Fruit fly (Drosophila melanogaster): Measurements from ENCODE around the gene CG12535.

The CG12535 gene

DNA sequence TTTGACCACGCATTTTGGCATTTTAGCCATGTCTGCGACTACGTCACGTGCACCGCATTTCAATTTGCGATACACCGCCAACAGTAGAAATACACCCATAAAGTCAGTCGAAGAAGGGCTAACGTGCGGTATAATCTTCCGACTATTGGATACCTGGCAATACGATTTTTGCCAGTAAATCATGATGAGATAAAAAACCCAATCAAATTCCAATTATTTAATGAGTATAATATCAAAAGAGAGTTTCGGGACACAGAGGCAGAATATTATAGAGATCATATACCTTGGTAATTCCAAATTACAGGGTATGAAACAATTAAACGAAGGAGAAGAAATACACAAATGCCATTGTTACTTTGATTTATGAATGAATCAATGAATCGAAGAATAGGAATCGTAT is 45.3 kb downstream of the CG12535 start (continued):
- TF ChIP-seq pros (GFP tag; optimal IDR thresholded peaks at IDR 0.05) (no peak), hkb (optimal IDR thresholded peaks at IDR 0.05) (no peak), hkb (GFP tag; IDR thresholded peaks at IDR 0.05) (0 out of 2 replicates have a peak, but pooled peaks have one; percentile 30), kni (GFP tag; optimal IDR thresholded peaks at IDR 0.05) (no peak), CG5245 (GFP tag; optimal IDR thresholded peaks at IDR 0.05) (no peak), lmd (GFP tag; IDR thresholded peaks at IDR 0.05) (peak; percentile 36; the same call in 1 of the 2 replicates), repo (GFP tag; optimal IDR thresholded peaks at IDR 0.05) (no peak), gfzf (GFP tag; optimal IDR thresholded peaks at IDR 0.05) (no peak), Scr (GFP tag; IDR thresholded peaks at IDR 0.05; ENCODE audit: partially characterized antibody) (no peak), CG12744 (GFP tag; optimal IDR thresholded peaks at IDR 0.05) (no peak), tup (GFP tag; optimal IDR thresholded peaks at IDR 0.05) (no peak), CG17829 (tag; optimal IDR thresholded peaks at IDR 0.05) (no peak), CG4617 (GFP tag; optimal IDR thresholded peaks at IDR 0.05; ENCODE audit: borderline replicate concordance) (no peak), CG1602 (GFP tag; optimal IDR thresholded peaks at IDR 0.05) (no peak), CG6272 (GFP tag; IDR thresholded peaks at IDR 0.05) (no peak), NC2β (GFP tag; optimal IDR thresholded peaks at IDR 0.05) (no peak), slbo (GFP tag; IDR thresholded peaks at IDR 0.05) (peak; percentile 72), Sox102F (GFP tag; optimal IDR thresholded peaks at IDR 0.05) (peak; percentile 57), Vsx1 (GFP tag; optimal IDR thresholded peaks at IDR 0.05) (no peak), ci (GFP tag; IDR thresholded peaks at IDR 0.05) (peak; percentile 10; the same call in 1 of the 3 replicates), Hr78 (GFP tag; optimal IDR thresholded peaks at IDR 0.05) (no peak), CG31365 (tag; optimal IDR thresholded peaks at IDR 0.05) (no peak), pnt (GFP tag; optimal IDR thresholded peaks at IDR 0.05) (peak; percentile 8), Side (GFP tag; optimal IDR thresholded peaks at IDR 0.05) (peak; percentile 8), CG30403 (GFP tag; optimal IDR thresholded peaks at IDR 0.05) (peak; percentile 44), CG6854 (GFP tag; optimal IDR thresholded peaks at IDR 0.05) (no peak), D19A (tag; optimal IDR thresholded peaks at IDR 0.05) (no peak), twi (tag; optimal IDR thresholded peaks at IDR 0.05) (no peak), CG4730 (GFP tag; IDR thresholded peaks at IDR 0.05) (no peak), shn (GFP tag; optimal IDR thresholded peaks at IDR 0.05) (no peak), Gug (GFP tag; IDR thresholded peaks at IDR 0.05) (no peak), Antp (GFP tag; optimal IDR thresholded peaks at IDR 0.05) (no peak), ase (GFP tag; IDR thresholded peaks at IDR 0.05) (no peak; the same call in 2 of the 3 replicates), Ets65A (GFP tag) (peak; percentile 75), CG2875 (GFP tag; optimal IDR thresholded peaks at IDR 0.05) (no peak), CG13624 (GFP tag; optimal IDR thresholded peaks at IDR 0.05) (no peak), dysf (GFP tag; IDR thresholded peaks at IDR 0.05) (peak; percentile 55; the same call in 1 of the 3 replicates), CG11560 (tag; IDR thresholded peaks at IDR 0.05) (no peak), CG10431 (GFP tag; optimal IDR thresholded peaks at IDR 0.05) (no peak), CG6654 (GFP tag; optimal IDR thresholded peaks at IDR 0.05) (no peak), CG13775 (GFP tag; optimal IDR thresholded peaks at IDR 0.05) (no peak), NK7.1 (GFP tag; optimal IDR thresholded peaks at IDR 0.05) (no peak), CG7963 (GFP tag; IDR thresholded peaks at IDR 0.05; ENCODE audit: partially characterized antibody) (no peak), tin (GFP tag; optimal IDR thresholded peaks at IDR 0.05) (no peak), hbn (GFP tag; IDR thresholded peaks at IDR 0.05; ENCODE audit: partially characterized antibody) (no peak), lola (GFP tag; optimal IDR thresholded peaks at IDR 0.05) (no peak), Meics (GFP tag; optimal IDR thresholded peaks at IDR 0.05) (peak; percentile 19), CG11696 (GFP tag; IDR thresholded peaks at IDR 0.05) (no peak), Hey (tag; optimal IDR thresholded peaks at IDR 0.05) (no peak), wek (GFP tag; optimal IDR thresholded peaks at IDR 0.05) (no peak), CG2116 (GFP tag; optimal IDR thresholded peaks at IDR 0.05) (no peak), CG1647 (GFP tag; optimal IDR thresholded peaks at IDR 0.05) (no peak)
